In the genomic region with DNA sequence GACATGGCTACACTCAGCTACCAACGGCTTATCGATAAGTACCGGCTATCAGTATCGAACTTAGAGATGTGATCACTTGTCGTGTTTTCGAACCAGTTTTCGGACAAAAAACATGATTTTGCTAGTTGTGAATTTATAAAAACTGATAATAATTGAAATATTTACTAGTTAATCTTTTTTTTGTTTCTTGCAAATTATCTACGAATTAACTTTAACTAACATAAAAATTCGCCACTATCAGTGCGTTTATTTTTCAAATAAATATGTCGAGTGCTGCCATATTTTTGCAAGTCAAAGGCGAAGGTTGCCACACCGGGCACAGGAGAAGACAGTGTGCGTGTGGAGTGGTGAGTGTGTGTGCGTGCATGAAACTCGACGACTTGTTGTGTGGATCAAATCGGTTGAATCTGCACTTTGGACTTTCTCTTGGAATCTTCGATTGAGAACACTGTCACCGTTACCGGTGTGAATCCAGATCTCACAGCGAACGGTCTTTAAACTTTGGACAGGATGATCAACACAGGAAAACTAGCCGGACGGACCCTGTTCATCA, we compare ENCODE assay signal across 2 fruit fly cellular contexts.
TF ChIP-seq lines count a peak whose summit lies in the region.

A gene (plus strand): TSS at position 349 of the 553 bp plus-strand sequence.

TF ChIP-seq in whole organism, embryonic, 481 proteins besides CTCF, POLR2A, EP300 and RAD21 (continued from another document and continues in another):
- TF ChIP-seq lola (GFP tag; optimal IDR thresholded peaks at IDR 0.05; lab: Kevin White, UChicago) (no peak), CG9727 (GFP tag; optimal IDR thresholded peaks at IDR 0.05; lab: Kevin White, UChicago) (peak; percentile 18), Dad (GFP tag; optimal IDR thresholded peaks at IDR 0.05; lab: Kevin White, UChicago) (peak; percentile 15), gfzf (GFP tag; optimal IDR thresholded peaks at IDR 0.05; lab: Kevin White, UChicago) (peak; percentile 37), nmo (GFP tag; optimal IDR thresholded peaks at IDR 0.05; lab: Kevin White, UChicago) (peak; percentile 38), corto (GFP tag; optimal IDR thresholded peaks at IDR 0.05; lab: Kevin White, UChicago) (no peak), Pdp1 (GFP tag; optimal IDR thresholded peaks at IDR 0.05; lab: Kevin White, UChicago) (peak in 1 of 2 experiments; percentile 47), CG11695 (GFP tag; IDR thresholded peaks at IDR 0.05; lab: Robert Waterston, UW) (no peak), ase (GFP tag; IDR thresholded peaks at IDR 0.05; lab: Robert Waterston, UW) (no peak), Chrac-16 (GFP tag; optimal IDR thresholded peaks at IDR 0.05; lab: Kevin White, UChicago) (peak; percentile 45), tap (tag; optimal IDR thresholded peaks at IDR 0.05; lab: Kevin White, UChicago) (no peak), Hmr (GFP tag; optimal IDR thresholded peaks at IDR 0.05; lab: Kevin White, UChicago) (peak; percentile 61), CG34422 (GFP tag; IDR thresholded peaks at IDR 0.05; lab: Robert Waterston, UW) (0 out of 3 replicates have a peak, but pooled peaks have one; percentile 60), CG8089 (GFP tag; optimal IDR thresholded peaks at IDR 0.05; lab: Kevin White, UChicago) (no peak), cad (GFP tag; optimal IDR thresholded peaks at IDR 0.05; lab: Kevin White, UChicago) (no peak), nerfin-2 (GFP tag; IDR thresholded peaks at IDR 0.05; lab: Robert Waterston, UW; ENCODE audit: partially characterized antibody) (peak; percentile 57), Myb (GFP tag; optimal IDR thresholded peaks at IDR 0.05; lab: Kevin White, UChicago) (peak; percentile 74), CG10543 (GFP tag; optimal IDR thresholded peaks at IDR 0.05; lab: Kevin White, UChicago) (no peak), Dip3 (GFP tag; optimal IDR thresholded peaks at IDR 0.05; lab: Kevin White, UChicago) (peak; percentile 50), Trl (optimal IDR thresholded peaks at IDR 0.05; lab: Kevin White, UChicago) (peak in 1 of 2 experiments; percentile 8), Trl (GFP tag; optimal IDR thresholded peaks at IDR 0.05; lab: Kevin White, UChicago) (peak; percentile 3), NFAT (GFP tag; IDR thresholded peaks at IDR 0.05; lab: Robert Waterston, UW) (peak; percentile 27; the same call in 1 of the 2 replicates), Rfx (GFP tag; IDR thresholded peaks at IDR 0.05; lab: Robert Waterston, UW) (peak; percentile 63; the same call in 1 of the 2 replicates), tna (GFP tag; IDR thresholded peaks at IDR 0.05; lab: Robert Waterston, UW; ENCODE audit: partially characterized antibody) (no peak), CG3065 (GFP tag; optimal IDR thresholded peaks at IDR 0.05; lab: Kevin White, UChicago) (no peak), Doc2 (GFP tag; IDR thresholded peaks at IDR 0.05; lab: Robert Waterston, UW) (no peak), stwl (tag; optimal IDR thresholded peaks at IDR 0.05; lab: Kevin White, UChicago) (peak; percentile 15), CG1602 (GFP tag; optimal IDR thresholded peaks at IDR 0.05; lab: Kevin White, UChicago) (peak; percentile 0), HmgZ (tag; optimal IDR thresholded peaks at IDR 0.05; lab: Kevin White, UChicago) (peak; percentile 84), Fer3 (tag; optimal IDR thresholded peaks at IDR 0.05; lab: Kevin White, UChicago) (no peak), ab (GFP tag; optimal IDR thresholded peaks at IDR 0.05; lab: Kevin White, UChicago) (peak; percentile 5), CG9797 (GFP tag; optimal IDR thresholded peaks at IDR 0.05; lab: Kevin White, UChicago) (peak; percentile 49), Usf (GFP tag; optimal IDR thresholded peaks at IDR 0.05; lab: Kevin White, UChicago) (no peak), salm (tag; optimal IDR thresholded peaks at IDR 0.05; lab: Kevin White, UChicago) (no peak), CG6683 (GFP tag; optimal IDR thresholded peaks at IDR 0.05; lab: Kevin White, UChicago) (no peak), Hr51 (GFP tag; optimal IDR thresholded peaks at IDR 0.05; lab: Kevin White, UChicago) (no peak), CG10366 (GFP tag; IDR thresholded peaks at IDR 0.05; lab: Robert Waterston, UW) (no peak), Rx (GFP tag; IDR thresholded peaks at IDR 0.05; lab: Robert Waterston, UW) (peak; percentile 41; the same call in 1 of the 2 replicates), dmrt99B (tag; optimal IDR thresholded peaks at IDR 0.05; lab: Kevin White, UChicago) (no peak), Blimp-1 (GFP tag; optimal IDR thresholded peaks at IDR 0.05; lab: Kevin White, UChicago) (no peak), fd96Cb (tag; optimal IDR thresholded peaks at IDR 0.05; lab: Kevin White, UChicago) (no peak), fd102C (GFP tag; optimal IDR thresholded peaks at IDR 0.05; lab: Kevin White, UChicago) (no peak), Hr78 (GFP tag; optimal IDR thresholded peaks at IDR 0.05; lab: Kevin White, UChicago) (no peak), Taf1 (GFP tag; IDR thresholded peaks at IDR 0.05; lab: Robert Waterston, UW) (no peak), H15 (GFP tag; IDR thresholded peaks at IDR 0.05; lab: Robert Waterston, UW) (peak; percentile 69; the same call in 2 of the 3 replicates), Fer1 (GFP tag; optimal IDR thresholded peaks at IDR 0.05; lab: Kevin White, UChicago) (no peak), CG31224 (GFP tag; IDR thresholded peaks at IDR 0.05; lab: Robert Waterston, UW) (0 out of 2 replicates have a peak, but pooled peaks have one; percentile 31), exex (tag; optimal IDR thresholded peaks at IDR 0.05; lab: Kevin White, UChicago) (no peak), hth (optimal IDR thresholded peaks at IDR 0.05; lab: Kevin White, UChicago) (no peak), Mad (GFP tag; optimal IDR thresholded peaks at IDR 0.05; lab: Kevin White, UChicago) (peak; percentile 67), unc-4 (GFP tag; IDR thresholded peaks at IDR 0.05; lab: Robert Waterston, UW; ENCODE audit: partially characterized antibody) (peak; percentile 62), Ssrp (tag; optimal IDR thresholded peaks at IDR 0.05; lab: Kevin White, UChicago) (no peak), CG16815 (GFP tag; optimal IDR thresholded peaks at IDR 0.05; lab: Kevin White, UChicago) (no peak), sens (GFP tag; lab: Kevin White, UChicago) (peak; percentile 91), vvl (GFP tag; IDR thresholded peaks at IDR 0.05; lab: Robert Waterston, UW) (0 out of 2 replicates have a peak, but pooled peaks have one; percentile 42), grau (tag; optimal IDR thresholded peaks at IDR 0.05; lab: Kevin White, UChicago) (no peak), CG2120 (GFP tag; optimal IDR thresholded peaks at IDR 0.05; lab: Kevin White, UChicago) (peak; percentile 76), Sin3A (optimal IDR thresholded peaks at IDR 0.05; lab: Kevin White, UChicago) (peak; percentile 89), zfh1 (GFP tag; IDR thresholded peaks at IDR 0.05; lab: Robert Waterston, UW) (peak; percentile 43; the same call in 1 of the 3 replicates), Camta (GFP tag; optimal IDR thresholded peaks at IDR 0.05; lab: Kevin White, UChicago) (no peak), az2 (GFP tag; optimal IDR thresholded peaks at IDR 0.05; lab: Kevin White, UChicago) (peak; percentile 29), MTF-1 (GFP tag; optimal IDR thresholded peaks at IDR 0.05; lab: Kevin White, UChicago; ENCODE audit: borderline replicate concordance) (no peak)

TF ChIP-seq in whole organism, prepupa, 60 proteins besides CTCF, POLR2A, EP300 and RAD21 (continued from another document):
- TF ChIP-seq Blimp-1 (GFP tag; optimal IDR thresholded peaks at IDR 0.05; lab: Kevin White, UChicago), result peak; percentile 69
- TF ChIP-seq CG6792 (GFP tag; optimal IDR thresholded peaks at IDR 0.05; lab: Kevin White, UChicago), result peak; percentile 7
- peak; percentile 87 for TF ChIP-seq CG3919 (GFP tag; optimal IDR thresholded peaks at IDR 0.05; lab: Kevin White, UChicago)
- no peak for TF ChIP-seq CG10631 (GFP tag; optimal IDR thresholded peaks at IDR 0.05; lab: Kevin White, UChicago)
- peak; percentile 98 for TF ChIP-seq svp (GFP tag; lab: Kevin White, UChicago)
- peak; percentile 64 to 76 for TF ChIP-seq salr (GFP tag; optimal IDR thresholded peaks at IDR 0.05; lab: Kevin White, UChicago)
- TF ChIP-seq Ets96B (tag; optimal IDR thresholded peaks at IDR 0.05; lab: Kevin White, UChicago), result peak; percentile 67
- TF ChIP-seq CG8119 (GFP tag; IDR thresholded peaks at IDR 0.05; lab: Robert Waterston, UW), result peak; percentile 76
- TF ChIP-seq CG7368 (GFP tag; optimal IDR thresholded peaks at IDR 0.05; lab: Kevin White, UChicago), result peak; percentile 79
- peak; percentile 81 for TF ChIP-seq net (GFP tag; optimal IDR thresholded peaks at IDR 0.05; lab: Kevin White, UChicago)
- no peak for TF ChIP-seq CG34406 (GFP tag; optimal IDR thresholded peaks at IDR 0.05; lab: Kevin White, UChicago)
